Worm (Caenorhabditis elegans) whole organism, L2 larva: Measurements from ENCODE around the gene dnj-8.
A peak's percentile ranks its signal among the peaks of the same experiment; 100 is the strongest.
"Not testable (repeated sequence)": the region's sequence is repeated elsewhere in the genome, so short reads cannot be mapped to it uniquely, and the experiment has no call there.

Experiments
- C34F6.9 ChIP-seq: fragments of 150-350 bp; optimal IDR thresholded peaks from 2 replicates; lab custom pipeline; 2014; ENCODE audit warnings: missing biosample characterization, missing genetic modification characterization
- F13H6.1 ChIP-seq: sonication (generic microtip); optimal IDR thresholded peaks from 2 replicates; lab custom pipeline; 2016; ENCODE audit warnings: missing genetic modification characterization, missing compliant biosample characterization
- Y55F3AM.14 ChIP-seq: fragments of 200-800 bp; sonication (Bioruptor generic); optimal IDR thresholded peaks from 2 replicates; lab custom pipeline; 2018; ENCODE audit warnings: mild to moderate bottlenecking, missing genetic modification characterization, missing compliant biosample characterization
- aly-2 ChIP-seq: fragments of 150-350 bp; optimal IDR thresholded peaks from 2 replicates; lab custom pipeline; 2014; ENCODE audit warnings: missing biosample characterization, missing genetic modification characterization
- ama-1 ChIP-seq: fragments of 150-350 bp; optimal IDR thresholded peaks from 2 replicates; lab custom pipeline; 2018; ENCODE audit warnings: inconsistent platforms
- blmp-1 ChIP-seq: sonication (generic microtip); optimal IDR thresholded peaks from 2 replicates; lab custom pipeline; 2017; ENCODE audit warnings: missing genetic modification characterization, mild to moderate bottlenecking, missing compliant biosample characterization, antibody characterized with exemption, moderate library complexity; ENCODE audit not compliant: insufficient read depth
- ceh-82 ChIP-seq: fragments of 150-350 bp; optimal IDR thresholded peaks from 2 replicates; lab custom pipeline; 2014; ENCODE audit warnings: missing biosample characterization, missing genetic modification characterization
- crh-2 ChIP-seq: sonication (generic microtip); optimal IDR thresholded peaks from 2 replicates; lab custom pipeline; 2017; ENCODE audit warnings: missing biosample characterization, missing genetic modification characterization
- dmd-4 ChIP-seq: sonication (generic microtip); optimal IDR thresholded peaks from 2 replicates; lab custom pipeline; 2017; ENCODE audit warnings: missing biosample characterization, missing genetic modification characterization
- fos-1 ChIP-seq: fragments of 150-350 bp; optimal IDR thresholded peaks from 2 replicates; lab custom pipeline; 2014; ENCODE audit warnings: missing biosample characterization, missing genetic modification characterization
- gmeb-1 ChIP-seq: fragments of 150-350 bp; optimal IDR thresholded peaks from 2 replicates; lab custom pipeline; 2014; ENCODE audit warnings: missing biosample characterization, missing genetic modification characterization
- lin-39 ChIP-seq: fragments of 150-350 bp; optimal IDR thresholded peaks from 2 replicates; lab custom pipeline; 2014; ENCODE audit warnings: missing biosample characterization, missing genetic modification reagents, missing genetic modification characterization
- lsy-2 ChIP-seq, 2 experiments: fragments of 150-350 bp in 1 of 2; sonication (generic microtip) in 1 of 2; optimal IDR thresholded peaks; 2 replicates each; lab custom pipeline; 2014 to 2017; ENCODE audit warnings: missing biosample characterization in 2 of 2, missing genetic modification characterization in 2 of 2
- mab-5 ChIP-seq: fragments of 150-350 bp; optimal IDR thresholded peaks from 2 replicates; lab custom pipeline; 2014; ENCODE audit warnings: missing biosample characterization, missing genetic modification characterization
- mdl-1 ChIP-seq, 2 experiments: fragments of 150-350 bp in 1 of 2; sonication (generic microtip) in 1 of 2; optimal IDR thresholded peaks; 2 replicates each; lab custom pipeline; 2017; ENCODE audit warnings: missing biosample characterization in 2 of 2, missing genetic modification characterization in 2 of 2
- nhr-11 ChIP-seq: fragments of 150-350 bp; optimal IDR thresholded peaks from 2 replicates; lab custom pipeline; 2014; ENCODE audit warnings: missing biosample characterization, missing genetic modification characterization
- nhr-12 ChIP-seq: fragments of 150-350 bp; optimal IDR thresholded peaks from 2 replicates; lab custom pipeline; 2014; ENCODE audit warnings: missing biosample characterization, missing genetic modification characterization
- nhr-129 ChIP-seq: fragments of 150-350 bp; optimal IDR thresholded peaks from 2 replicates; lab custom pipeline; 2014; ENCODE audit warnings: missing biosample characterization, missing genetic modification characterization
- nhr-23 ChIP-seq: fragments of 150-350 bp; optimal IDR thresholded peaks from 2 replicates; lab custom pipeline; 2014; ENCODE audit warnings: missing biosample characterization, missing genetic modification reagents, missing genetic modification characterization
- nhr-237 ChIP-seq: fragments of 150-350 bp; optimal IDR thresholded peaks from 2 replicates; lab custom pipeline; 2014; ENCODE audit warnings: missing biosample characterization, missing genetic modification characterization
- nhr-6 ChIP-seq: fragments of 150-350 bp; optimal IDR thresholded peaks from 2 replicates; lab custom pipeline; 2014; ENCODE audit warnings: missing biosample characterization, missing genetic modification characterization
- peb-1 ChIP-seq: fragments of 150-350 bp; optimal IDR thresholded peaks from 2 replicates; lab custom pipeline; 2014; ENCODE audit warnings: missing biosample characterization, missing genetic modification characterization
- skn-1 ChIP-seq: sonication (generic microtip); optimal IDR thresholded peaks from 2 replicates; lab custom pipeline; 2017; ENCODE audit warnings: missing biosample characterization, missing genetic modification characterization
- sma-9 ChIP-seq, 2 experiments: fragments of 150-350 bp in 1 of 2; sonication (generic microtip) in 1 of 2; optimal IDR thresholded peaks; 2 replicates each; lab custom pipeline; 2014 to 2016; ENCODE audit warnings: missing genetic modification characterization in 2 of 2, mild to moderate bottlenecking in 1 of 2, missing biosample characterization in 1 of 2, missing compliant biosample characterization in 1 of 2, missing genetic modification reagents in 1 of 2, moderate library complexity in 1 of 2
- unc-55 ChIP-seq: fragments of 150-350 bp; sonication (generic microtip); optimal IDR thresholded peaks from 3 replicates; lab custom pipeline; 2014; ENCODE audit warnings: missing biosample characterization, missing genetic modification reagents, missing genetic modification characterization
- unc-62 ChIP-seq: fragments of 150-350 bp; optimal IDR thresholded peaks from 2 replicates; lab custom pipeline; 2014; ENCODE audit warnings: missing biosample characterization, missing genetic modification reagents, missing genetic modification characterization
- ztf-1 ChIP-seq: fragments of 200-800 bp; sonication (Bioruptor generic); conservative IDR thresholded peaks from 2 replicates; pipeline ENCODE4 v1.3.6; 2022; ENCODE audit warnings: missing genetic modification characterization, missing compliant biosample characterization
- ztf-11 ChIP-seq: sonication (generic microtip); optimal IDR thresholded peaks from 2 replicates; lab custom pipeline; 2017; ENCODE audit warnings: missing biosample characterization, missing genetic modification characterization
- ztf-4 ChIP-seq: fragments of 150-350 bp; optimal IDR thresholded peaks from 2 replicates; lab custom pipeline; 2014; ENCODE audit warnings: missing biosample characterization, missing genetic modification characterization

Gene dnj-8

DNA sequence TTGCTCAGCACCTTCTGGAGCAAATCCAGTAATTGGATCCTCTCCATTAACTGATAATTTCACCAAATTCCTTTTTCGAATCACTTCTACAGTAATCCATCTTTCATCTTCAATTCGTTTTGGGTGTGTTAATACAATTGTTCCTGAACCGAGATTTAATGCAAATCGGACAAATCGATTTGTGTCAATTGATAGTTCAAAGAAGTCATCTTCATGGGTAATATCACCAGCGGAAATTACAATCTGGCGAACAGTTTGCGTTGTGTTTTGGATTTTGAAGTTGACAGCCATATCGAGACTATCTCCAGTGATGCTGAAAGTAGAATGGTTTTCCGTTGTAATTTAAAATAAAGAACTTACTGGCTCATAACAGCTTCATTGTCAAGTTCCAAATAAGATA lies 40.0 kb upstream of the dnj-8 start:
- TF ChIP-seq gmeb-1 (tag; lab: Kevin White, UChicago) (no peak), ztf-4 (tag; lab: Kevin White, UChicago) (no peak), F13H6.1 (tag; lab: Kevin White, UChicago) (no peak), lsy-2 (tag; optimal IDR thresholded peaks at IDR 0.05; lab: Kevin White, UChicago) (no peak), fos-1 (tag; lab: Kevin White, UChicago) (no peak), mab-5 (tag; lab: Kevin White, UChicago) (no peak), nhr-237 (no peak), C34F6.9 (tag; lab: Kevin White, UChicago) (no peak), sma-9 (GFP tag; optimal IDR thresholded peaks at IDR 0.05; lab: Kevin White, UChicago) (no peak), sma-9 (tag; optimal IDR thresholded peaks at IDR 0.05; lab: Kevin White, UChicago) (no peak)

DNA sequence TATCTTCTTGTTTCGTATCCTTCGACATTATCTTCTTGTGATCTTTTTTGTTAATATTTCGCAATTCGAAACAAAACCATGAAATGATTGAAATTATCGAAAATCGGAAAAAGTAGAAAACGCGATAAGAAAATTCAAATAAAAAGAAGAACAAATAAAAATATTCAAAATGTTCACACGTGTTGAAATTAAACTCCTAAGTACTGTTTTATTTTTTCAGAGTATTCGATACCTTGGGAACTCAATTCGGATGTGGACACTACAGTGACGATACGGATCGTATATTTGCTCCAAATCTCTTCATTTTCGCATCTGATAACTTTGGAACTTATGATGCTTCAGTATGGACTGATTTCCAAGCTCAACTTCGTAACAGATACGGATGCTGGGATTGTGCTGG lies 38.3 kb upstream of the dnj-8 start, which contains the start of gene T19D12.5:
Gene T19D12.5, minus strand, starts transcription at position 101 of the 400 bp plus-strand sequence.
- TF ChIP-seq nhr-11 (tag; lab: Kevin White, UChicago) (no peak), nhr-6 (no peak), C34F6.9 (tag; lab: Kevin White, UChicago) (no peak), nhr-12 (tag; lab: Kevin White, UChicago) (no peak), unc-55 (GFP tag; lab: Kevin White, UChicago) (no peak)

DNA sequence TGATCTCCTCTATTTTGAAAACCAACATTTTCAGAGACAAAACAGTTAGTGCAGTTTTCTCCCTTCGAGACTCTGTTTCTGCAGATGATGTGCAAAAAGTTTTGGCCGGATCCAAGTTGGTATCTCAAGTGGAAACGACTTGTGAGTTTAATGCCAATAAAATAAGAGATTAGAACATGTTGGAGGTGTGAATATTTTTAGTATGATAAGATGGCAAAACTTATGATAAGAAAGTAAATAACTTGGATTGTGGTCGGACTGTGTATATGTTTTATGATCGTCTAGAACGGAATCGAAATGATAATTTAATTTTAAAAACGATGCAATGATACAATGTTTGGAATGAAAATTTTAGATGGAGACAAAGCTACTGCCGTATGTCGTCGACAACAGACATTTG lies 34.1 kb upstream of the dnj-8 start:
- TF ChIP-seq aly-2 (tag; lab: Kevin White, UChicago): no peak
- no peak for TF ChIP-seq ceh-82 (tag; lab: Kevin White, UChicago)
- no peak for TF ChIP-seq nhr-23 (tag; lab: Kevin White, UChicago)

DNA sequence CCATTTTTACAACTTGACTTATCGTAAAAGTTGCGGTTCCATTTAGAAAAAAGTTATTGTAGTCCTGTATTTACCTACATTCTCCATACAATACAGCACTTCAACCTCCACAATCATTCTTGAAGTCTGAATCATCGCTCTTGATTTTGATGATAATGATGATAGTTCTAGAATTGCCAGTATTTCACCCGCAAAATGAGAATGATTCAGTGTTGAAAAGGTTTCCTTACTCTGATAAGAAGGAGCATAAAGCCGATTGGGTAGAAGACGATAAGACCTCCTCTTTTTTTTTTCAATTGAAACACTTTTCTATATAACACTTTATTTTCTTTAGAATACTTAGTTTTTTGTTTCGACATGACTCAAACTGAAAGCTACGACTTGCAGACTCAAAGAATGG lies 32.9 kb upstream of the dnj-8 start, which contains the start of gene T19D12.4:
Gene T19D12.4, plus strand, starts transcription at position 295 of the 400 bp plus-strand sequence.
- no peak for TF ChIP-seq skn-1
- peak; percentile 91 for TF ChIP-seq fos-1 (tag; lab: Kevin White, UChicago)
- TF ChIP-seq nhr-12 (tag; lab: Kevin White, UChicago): no peak
- no peak for TF ChIP-seq F13H6.1 (tag; lab: Kevin White, UChicago)

DNA sequence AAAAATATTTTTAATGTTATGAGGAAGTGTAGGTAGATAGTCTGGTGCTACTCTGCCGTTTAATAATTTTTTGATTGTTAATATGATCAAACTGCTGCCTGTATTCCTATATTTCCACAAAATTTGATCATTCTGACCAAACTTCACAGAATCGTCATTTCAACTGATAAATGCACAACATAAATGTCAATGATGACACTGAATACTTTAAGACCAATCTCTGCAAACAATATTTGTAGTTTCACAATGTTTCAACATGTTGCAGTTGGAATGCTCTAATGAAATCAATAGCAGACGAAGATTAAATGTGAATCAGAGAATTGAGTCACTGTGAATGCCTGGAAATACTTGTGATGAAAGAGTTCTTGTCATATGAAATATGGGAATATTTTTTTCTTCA lies 31.9 kb upstream of the dnj-8 start:
- TF ChIP-seq blmp-1: no peak
- TF ChIP-seq fos-1 (tag; lab: Kevin White, UChicago): peak; percentile 71
- TF ChIP-seq, all 48 proteins: peak for 1

DNA sequence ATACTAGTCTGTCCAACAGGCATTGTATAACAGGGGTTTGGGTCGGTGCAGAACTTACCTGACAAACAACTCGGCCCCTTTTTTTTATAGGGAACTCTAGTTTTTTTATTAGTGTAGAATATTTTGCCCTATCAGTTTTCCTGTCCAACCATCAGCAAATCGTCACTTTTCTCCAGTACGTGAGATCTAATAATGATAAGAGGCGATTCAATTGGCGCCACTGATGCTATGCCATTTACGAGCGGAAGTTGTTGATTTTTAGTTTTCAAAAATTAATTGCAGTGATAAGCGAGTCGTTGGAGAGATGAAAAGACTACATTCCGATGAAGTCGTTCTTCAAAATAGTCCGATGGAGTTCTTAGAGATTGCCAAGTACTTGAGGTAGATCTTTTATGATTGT lies 30.5 kb upstream of the dnj-8 start:
- peak; percentile 84 for TF ChIP-seq fos-1 (tag; lab: Kevin White, UChicago)
- TF ChIP-seq sma-9 (GFP tag; optimal IDR thresholded peaks at IDR 0.05; lab: Kevin White, UChicago): peak; percentile 20
- no peak for TF ChIP-seq sma-9 (tag; optimal IDR thresholded peaks at IDR 0.05; lab: Kevin White, UChicago)
- TF ChIP-seq nhr-129 (tag; lab: Kevin White, UChicago): no peak
- TF ChIP-seq F13H6.1 (tag; lab: Kevin White, UChicago): no peak

DNA sequence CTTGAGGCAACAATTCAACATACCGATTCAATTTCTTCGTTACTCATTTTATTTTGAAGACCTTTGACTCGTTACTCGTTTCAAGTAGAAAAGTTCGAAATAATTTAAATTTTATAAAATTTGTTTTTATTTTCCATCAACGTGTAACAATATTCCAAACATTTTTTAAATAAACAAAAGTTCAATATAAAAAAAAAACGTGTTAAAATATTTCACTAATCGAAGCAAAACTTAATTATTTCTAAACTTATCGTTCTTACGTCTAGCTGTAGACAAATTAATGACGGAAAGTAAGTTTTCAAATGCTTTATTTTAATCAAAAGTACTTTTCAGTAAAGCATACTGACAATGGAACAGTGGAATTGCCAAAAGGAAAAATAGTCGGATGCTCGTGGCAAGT lies 29.3 kb upstream of the dnj-8 start, which contains the start of the genes F54H5.5 and F54H5.2:
Gene F54H5.5, minus strand, starts transcription at position 101 of the 400 bp plus-strand sequence.
Gene F54H5.2, plus strand, starts transcription at position 303 of the 400 bp plus-strand sequence.
- not testable (repeated sequence) for TF ChIP-seq nhr-11 (tag; lab: Kevin White, UChicago); nhr-23 (tag; lab: Kevin White, UChicago); crh-2

DNA sequence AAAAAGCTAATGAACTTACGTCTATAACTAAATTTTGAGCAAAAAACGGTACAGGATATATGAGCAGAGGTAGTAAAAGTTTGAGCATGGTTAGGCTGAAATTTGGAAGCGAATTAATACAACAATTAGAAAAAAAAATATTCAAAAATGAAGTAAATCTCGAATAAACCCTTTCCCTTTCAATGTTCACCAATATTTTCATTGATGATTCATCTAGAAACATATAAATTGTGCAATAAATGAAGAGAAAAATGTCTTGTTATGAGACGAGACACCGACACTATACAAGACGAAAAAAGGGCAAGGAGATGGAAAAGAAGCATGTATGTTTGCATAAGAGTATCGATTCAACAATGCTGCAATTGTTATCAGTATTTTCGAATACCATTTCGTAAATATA lies 27.4 kb upstream of the dnj-8 start, which contains the start of gene F54H5.14:
Gene F54H5.14, minus strand, starts transcription at position 101 of the 400 bp plus-strand sequence.
- TF ChIP-seq fos-1 (tag; lab: Kevin White, UChicago) (peak; percentile 0), peb-1 (tag; lab: Kevin White, UChicago) (no peak)

DNA sequence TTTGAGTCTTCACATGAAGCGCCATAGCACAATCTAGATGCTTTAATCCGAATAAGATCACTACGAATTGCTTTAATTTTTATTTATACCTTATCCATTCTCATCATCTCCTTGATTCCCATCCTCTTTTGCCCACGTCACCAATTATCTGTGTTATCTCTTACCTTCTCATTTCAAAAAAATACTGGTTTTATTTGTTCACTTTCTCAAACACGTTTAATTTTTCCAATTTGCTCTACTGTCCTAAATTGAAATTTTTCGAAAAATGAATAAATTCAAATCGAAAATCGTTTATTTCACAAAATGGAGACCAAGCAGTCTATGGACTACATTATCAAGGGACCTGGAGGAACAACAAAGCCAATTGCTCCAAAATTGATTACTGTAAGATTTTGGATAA lies 24.0 kb upstream of the dnj-8 start, which contains the start of gene F54H5.3:
Gene F54H5.3, plus strand, starts transcription at position 301 of the 400 bp plus-strand sequence.
- TF ChIP-seq lin-39 (tag; lab: Kevin White, UChicago): no peak
- TF ChIP-seq ama-1 (lab: Kevin White, UChicago): no peak
- no peak for TF ChIP-seq blmp-1
- no peak for TF ChIP-seq ztf-11 (tag; lab: Kevin White, UChicago)
- TF ChIP-seq F13H6.1 (tag; lab: Kevin White, UChicago): no peak
- no peak for TF ChIP-seq mdl-1 (tag; optimal IDR thresholded peaks at IDR 0.05; lab: Kevin White, UChicago)
- no peak for TF ChIP-seq nhr-6
- no peak for TF ChIP-seq lsy-2 (tag; optimal IDR thresholded peaks at IDR 0.05; lab: Kevin White, UChicago)
- TF ChIP-seq nhr-11 (tag; lab: Kevin White, UChicago): no peak
- TF ChIP-seq nhr-129 (tag; lab: Kevin White, UChicago): no peak
- TF ChIP-seq Y55F3AM.14 (GFP tag; lab: Kevin White, UChicago): no peak
- no peak for TF ChIP-seq fos-1 (tag; lab: Kevin White, UChicago)
- TF ChIP-seq dmd-4 (tag; lab: Kevin White, UChicago): no peak
- TF ChIP-seq ztf-4 (tag; lab: Kevin White, UChicago): no peak
- TF ChIP-seq ztf-1 (GFP tag; lab: Robert Waterston, UW): no peak
- TF ChIP-seq unc-62: no peak
- no peak for TF ChIP-seq ceh-82 (tag; lab: Kevin White, UChicago)
